Worm (Caenorhabditis elegans) whole organism, young adult: ENCODE measurements around the gene F08F8.9.

Source experiments
- B0019.2 ChIP-seq: fragments of 200-800 bp; sonication (Bioruptor generic); conservative IDR thresholded peaks from 2 replicates; pipeline ENCODE4 v1.3.6; 2022; ENCODE audit warnings: missing genetic modification reagents, missing genetic modification characterization, missing compliant biosample characterization
- B0035.1 ChIP-seq: sonication (generic microtip); optimal IDR thresholded peaks from 2 replicates; lab custom pipeline; 2016; ENCODE audit warnings: missing genetic modification characterization, mild to moderate bottlenecking, missing compliant biosample characterization, missing genotype, missing genetic modification reagents
- B0261.1 ChIP-seq: sonication (generic microtip); optimal IDR thresholded peaks from 2 replicates; lab custom pipeline; 2016; ENCODE audit warnings: mild to moderate bottlenecking, missing genetic modification characterization, moderate library complexity, missing compliant biosample characterization
- D2030.7 ChIP-seq: fragments of 200-800 bp; sonication (Bioruptor generic); IDR thresholded peaks from 2 replicates; pipeline ENCODE4 v1.3.6; 2022; ENCODE audit warnings: missing genetic modification reagents, missing genetic modification characterization, missing compliant biosample characterization
- F23B12.7 ChIP-seq: sonication (generic microtip); optimal IDR thresholded peaks from 2 replicates; lab custom pipeline; 2017; ENCODE audit warnings: missing genetic modification characterization, mild to moderate bottlenecking, missing compliant biosample characterization, antibody characterized with exemption, moderate library complexity; ENCODE audit not compliant: insufficient read depth
- F39B2.1 ChIP-seq: fragments of 200-800 bp; sonication (Bioruptor generic); IDR thresholded peaks from 2 replicates; pipeline ENCODE4 v1.3.6; 2022; ENCODE audit warnings: missing genetic modification reagents, missing genetic modification characterization, missing compliant biosample characterization
- F55B11.4 ChIP-seq: sonication (generic microtip); optimal IDR thresholded peaks from 2 replicates; lab custom pipeline; 2016; ENCODE audit warnings: missing compliant biosample characterization, missing genetic modification characterization, borderline replicate concordance; ENCODE audit not compliant: insufficient read depth
- K11D2.4 ChIP-seq: fragments of 200-800 bp; sonication (Bioruptor generic); IDR thresholded peaks from 2 replicates; pipeline ENCODE4 v1.3.6; 2022; ENCODE audit warnings: missing genetic modification reagents, missing genetic modification characterization, missing compliant biosample characterization
- K12H6.12 ChIP-seq: fragments of 200-800 bp; sonication (Bioruptor generic); optimal IDR thresholded peaks from 2 replicates; lab custom pipeline; 2018; ENCODE audit warnings: mild to moderate bottlenecking, missing genetic modification characterization, missing compliant biosample characterization
- T26A5.8 ChIP-seq: sonication (generic microtip); optimal IDR thresholded peaks from 2 replicates; lab custom pipeline; 2016; ENCODE audit warnings: missing genetic modification characterization, missing compliant biosample characterization
- Y53G8AR.9 ChIP-seq: fragments of 200-800 bp; sonication (Bioruptor generic); conservative IDR thresholded peaks from 2 replicates; pipeline ENCODE4 v1.3.6; 2022; ENCODE audit warnings: missing genetic modification reagents, missing genetic modification characterization, missing compliant biosample characterization
- Y79H2A.3 ChIP-seq: fragments of 200-800 bp; sonication (Bioruptor generic); conservative IDR thresholded peaks from 2 replicates; pipeline ENCODE4 v1.3.6; 2022; ENCODE audit warnings: missing genetic modification reagents, missing genetic modification characterization, missing compliant biosample characterization
- Y95B8A.8 ChIP-seq: fragments of 200-800 bp; sonication (Bioruptor generic); IDR thresholded peaks from 2 replicates; pipeline ENCODE4 v1.3.6; 2022; ENCODE audit warnings: missing genetic modification reagents, missing genetic modification characterization, missing compliant biosample characterization
- ZK185.1 ChIP-seq: sonication (generic microtip); optimal IDR thresholded peaks from 2 replicates; lab custom pipeline; 2016; ENCODE audit warnings: mild to moderate bottlenecking, missing genetic modification characterization, missing compliant biosample characterization; ENCODE audit not compliant: poor library complexity, severe bottlenecking
- akir-1 ChIP-seq: fragments of 200-800 bp; sonication (Bioruptor generic); optimal IDR thresholded peaks from 2 replicates; lab custom pipeline; 2018; ENCODE audit warnings: mild to moderate bottlenecking, missing genetic modification characterization, moderate library complexity, missing compliant biosample characterization
- aptf-2 ChIP-seq: fragments of 200-800 bp; sonication (Bioruptor generic); conservative IDR thresholded peaks from 2 replicates; pipeline ENCODE4 v1.3.6; 2022; ENCODE audit warnings: missing genetic modification reagents, missing genetic modification characterization, missing compliant biosample characterization
- attf-6 ChIP-seq: fragments of 200-800 bp; sonication (Bioruptor generic); IDR thresholded peaks from 2 replicates; pipeline ENCODE4 v1.3.6; 2022; ENCODE audit warnings: missing genetic modification reagents, missing genetic modification characterization, missing compliant biosample characterization
- cebp-1 ChIP-seq, 2 experiments: fragments of 200-800 bp in 1 of 2; sonication (Bioruptor generic) in 1 of 2; sonication (generic microtip) in 1 of 2; IDR thresholded peaks in 1 of 2; optimal IDR thresholded peaks in 1 of 2; 2 replicates each; pipeline versions ENCODE4 v1.3.6 to Lab custom; 2017 to 2022; ENCODE audit warnings: missing compliant biosample characterization in 2 of 2, missing genetic modification characterization in 2 of 2, mild to moderate bottlenecking in 1 of 2, missing genetic modification reagents in 1 of 2, moderate library complexity in 1 of 2
- ceh-100 ChIP-seq: fragments of 200-800 bp; sonication (Bioruptor generic); IDR thresholded peaks from 2 replicates; pipeline ENCODE4 v1.3.6; 2022; ENCODE audit warnings: missing genetic modification reagents, missing genetic modification characterization, missing compliant biosample characterization
- ceh-58 ChIP-seq: fragments of 200-800 bp; sonication (Bioruptor generic); IDR thresholded peaks from 2 replicates; pipeline ENCODE4 v1.3.6; 2022; ENCODE audit warnings: missing genetic modification characterization, missing compliant biosample characterization
- die-1 ChIP-seq: sonication (generic microtip); optimal IDR thresholded peaks from 2 replicates; lab custom pipeline; 2016; ENCODE audit warnings: missing genotype, mild to moderate bottlenecking, missing genetic modification characterization, missing compliant biosample characterization
- dpl-1 ChIP-seq: fragments of 150-350 bp; optimal IDR thresholded peaks from 2 replicates; lab custom pipeline; 2014; ENCODE audit warnings: missing biosample characterization, missing genetic modification reagents, missing genetic modification characterization
- efl-1 ChIP-seq: fragments of 150-350 bp; optimal IDR thresholded peaks from 2 replicates; lab custom pipeline; 2014; ENCODE audit warnings: missing biosample characterization, missing genetic modification reagents, missing genetic modification characterization
- egrh-3 ChIP-seq: fragments of 200-800 bp; sonication (Bioruptor generic); IDR thresholded peaks from 2 replicates; pipeline ENCODE4 v1.3.6; 2022; ENCODE audit warnings: missing genetic modification reagents, missing genetic modification characterization, missing compliant biosample characterization
- ekl-4 ChIP-seq: fragments of 200-800 bp; sonication (Bioruptor generic); IDR thresholded peaks from 2 replicates; pipeline ENCODE4 v1.3.6; 2022; ENCODE audit warnings: missing genetic modification reagents, missing genetic modification characterization, missing compliant biosample characterization
- gei-17 ChIP-seq: fragments of 200-800 bp; sonication (Bioruptor generic); optimal IDR thresholded peaks from 2 replicates; lab custom pipeline; 2018; ENCODE audit warnings: mild to moderate bottlenecking, missing genetic modification characterization, missing compliant biosample characterization
- him-1 ChIP-seq: sonication (generic microtip); optimal IDR thresholded peaks from 2 replicates; lab custom pipeline; 2016; ENCODE audit warnings: missing genotype, missing genetic modification reagents, missing genetic modification characterization, missing compliant biosample characterization
- hlh-26 ChIP-seq: fragments of 200-800 bp; sonication (Bioruptor generic); conservative IDR thresholded peaks from 2 replicates; pipeline ENCODE4 v1.3.6; 2022; ENCODE audit warnings: missing genetic modification reagents, missing genetic modification characterization, missing compliant biosample characterization
- hmg-20 ChIP-seq: fragments of 200-800 bp; sonication (Bioruptor generic); IDR thresholded peaks from 2 replicates; pipeline ENCODE4 v1.3.6; 2022; ENCODE audit warnings: missing genetic modification reagents, missing genetic modification characterization, missing compliant biosample characterization
- lag-1 ChIP-seq: fragments of 200-800 bp; sonication (Bioruptor generic); IDR thresholded peaks from 2 replicates; pipeline ENCODE4 v1.3.6; 2022; ENCODE audit warnings: missing genetic modification reagents, missing genetic modification characterization, missing compliant biosample characterization
- lin-40 ChIP-seq: sonication (generic microtip); optimal IDR thresholded peaks from 2 replicates; lab custom pipeline; 2016; ENCODE audit warnings: missing genetic modification characterization, mild to moderate bottlenecking, missing compliant biosample characterization, missing genotype, missing genetic modification reagents
- lsl-1 ChIP-seq: fragments of 200-800 bp; sonication (Bioruptor generic); optimal IDR thresholded peaks from 2 replicates; lab custom pipeline; 2018; ENCODE audit warnings: mild to moderate bottlenecking, missing genetic modification characterization, moderate library complexity, missing compliant biosample characterization
- madf-10 ChIP-seq: sonication (generic microtip); optimal IDR thresholded peaks from 2 replicates; lab custom pipeline; 2016; ENCODE audit warnings: mild to moderate bottlenecking, missing genetic modification characterization, missing compliant biosample characterization
- mel-28 ChIP-seq: sonication (generic microtip); optimal IDR thresholded peaks from 2 replicates; lab custom pipeline; 2016; ENCODE audit warnings: borderline replicate concordance, mild to moderate bottlenecking, missing genetic modification characterization, missing compliant biosample characterization
- mes-4 ChIP-seq: sonication (generic microtip); optimal IDR thresholded peaks from 2 replicates; lab custom pipeline; 2016; ENCODE audit warnings: missing genotype, missing genetic modification characterization, missing compliant biosample characterization
- nfya-1 ChIP-seq: sonication (generic microtip); optimal IDR thresholded peaks from 2 replicates; lab custom pipeline; 2017; ENCODE audit warnings: antibody characterized with exemption, missing compliant biosample characterization, missing genetic modification characterization, borderline replicate concordance; ENCODE audit not compliant: insufficient read depth
- nfya-2 ChIP-seq: fragments of 200-800 bp; sonication (Bioruptor generic); IDR thresholded peaks from 2 replicates; pipeline ENCODE4 v1.3.6; 2022; ENCODE audit warnings: missing genetic modification reagents, missing genetic modification characterization, missing compliant biosample characterization
- nhr-179 ChIP-seq: sonication (generic microtip); optimal IDR thresholded peaks from 2 replicates; lab custom pipeline; 2016; ENCODE audit warnings: mild to moderate bottlenecking, missing genetic modification characterization, missing compliant biosample characterization
- nhr-80 ChIP-seq: sonication (generic microtip); optimal IDR thresholded peaks from 2 replicates; lab custom pipeline; 2016; ENCODE audit warnings: missing genetic modification characterization, missing compliant biosample characterization
- rpc-1 ChIP-seq, 2 experiments: fragments of 150-350 bp in 1 of 2; sonication (generic microtip) in 1 of 2; optimal IDR thresholded peaks; 2 replicates each; lab custom pipeline; 2014 to 2018; ENCODE audit warnings: missing biosample characterization in 1 of 2, missing genetic modification characterization in 1 of 2, missing genetic modification reagents in 1 of 2, missing genotype in 1 of 2
- snpc-1.1 ChIP-seq: sonication (generic microtip); optimal IDR thresholded peaks from 2 replicates; lab custom pipeline; 2017; ENCODE audit warnings: missing genetic modification characterization, mild to moderate bottlenecking, missing compliant biosample characterization, antibody characterized with exemption, moderate library complexity, missing genotype, missing genetic modification reagents; ENCODE audit not compliant: insufficient read depth
- snpc-1.3 ChIP-seq: sonication (generic microtip); optimal IDR thresholded peaks from 2 replicates; lab custom pipeline; 2017; ENCODE audit warnings: missing genetic modification characterization, mild to moderate bottlenecking, missing compliant biosample characterization, antibody characterized with exemption, moderate library complexity, missing genotype, missing genetic modification reagents; ENCODE audit not compliant: insufficient read depth
- somi-1 ChIP-seq: fragments of 200-800 bp; sonication (Bioruptor generic); optimal IDR thresholded peaks from 2 replicates; lab custom pipeline; 2018; ENCODE audit warnings: mild to moderate bottlenecking, missing genetic modification characterization, missing compliant biosample characterization
- tbx-9 ChIP-seq: sonication (generic microtip); optimal IDR thresholded peaks from 2 replicates; lab custom pipeline; 2016; ENCODE audit warnings: borderline replicate concordance, missing genetic modification characterization, inconsistent platforms, missing compliant biosample characterization
- unc-130 ChIP-seq: sonication (generic microtip); optimal IDR thresholded peaks from 2 replicates; lab custom pipeline; 2016; ENCODE audit warnings: missing genetic modification reagents, missing genetic modification characterization, missing compliant biosample characterization
- zim-3 ChIP-seq: sonication (generic microtip); optimal IDR thresholded peaks from 2 replicates; lab custom pipeline; 2017; ENCODE audit warnings: mild to moderate bottlenecking, missing genetic modification characterization, moderate library complexity, missing compliant biosample characterization
- ztf-18 ChIP-seq: sonication (generic microtip); optimal IDR thresholded peaks from 2 replicates; lab custom pipeline; 2016; ENCODE audit warnings: missing genotype, mild to moderate bottlenecking, missing genetic modification characterization, missing compliant biosample characterization

F08F8.9 gene

ce11 chrIII:7336214-7336613 lies 17.6 kb downstream of the F08F8.9 start, which contains the start of gene gsp-2 (continued):
- TF ChIP-seq hmg-20 (GFP tag; lab: Robert Waterston, UW) (no peak), nfya-1 (tag; lab: Kevin White, UChicago) (no peak), ceh-100 (GFP tag; lab: Robert Waterston, UW) (0 out of 2 replicates have a peak, but pooled peaks have one; percentile 16), ekl-4 (GFP tag; lab: Robert Waterston, UW) (no peak), aptf-2 (GFP tag; lab: Robert Waterston, UW) (no peak), die-1 (tag; lab: Kevin White, UChicago) (no peak), nhr-179 (no peak), him-1 (tag; lab: Kevin White, UChicago) (no peak), B0019.2 (no peak), rpc-1 (optimal IDR thresholded peaks at IDR 0.05; lab: Kevin White, UChicago) (no peak), rpc-1 (tag; optimal IDR thresholded peaks at IDR 0.05; lab: Kevin White, UChicago) (no peak), ztf-18 (tag; lab: Kevin White, UChicago) (peak; percentile 47), F55B11.4 (tag; lab: Kevin White, UChicago) (no peak), lag-1 (GFP tag; lab: Robert Waterston, UW) (no peak), snpc-1.3 (tag; lab: Kevin White, UChicago) (no peak), ZK185.1 (tag; lab: Kevin White, UChicago) (no peak), madf-10 (tag; lab: Kevin White, UChicago) (no peak), dpl-1 (peak; percentile 13), ceh-58 (GFP tag; lab: Robert Waterston, UW) (no peak), zim-3 (no peak), somi-1 (GFP tag; lab: Kevin White, UChicago) (no peak), mes-4 (tag; lab: Kevin White, UChicago) (no peak), D2030.7 (GFP tag; lab: Robert Waterston, UW) (no peak; the same call in 1 of the 2 replicates), akir-1 (GFP tag; lab: Kevin White, UChicago) (no peak), hlh-26 (GFP tag; lab: Robert Waterston, UW) (no peak), F39B2.1 (no peak), efl-1 (GFP tag; lab: Kevin White, UChicago) (peak; percentile 67), lin-40 (tag; lab: Kevin White, UChicago) (peak; percentile 6), mel-28 (tag; lab: Kevin White, UChicago) (no peak), lsl-1 (peak; percentile 87), B0035.1 (tag; lab: Kevin White, UChicago) (no peak), nfya-2 (GFP tag; lab: Robert Waterston, UW) (no peak), Y95B8A.8 (GFP tag; lab: Robert Waterston, UW) (0 out of 2 replicates have a peak, but pooled peaks have one; percentile 39), snpc-1.1 (tag; lab: Kevin White, UChicago) (peak; percentile 27), cebp-1 (GFP tag; IDR thresholded peaks at IDR 0.05; lab: Robert Waterston, UW) (no peak), cebp-1 (tag; optimal IDR thresholded peaks at IDR 0.05; lab: Kevin White, UChicago) (peak; percentile 69), F23B12.7 (tag; lab: Kevin White, UChicago) (peak; percentile 71), tbx-9 (no peak), Y53G8AR.9 (GFP tag; lab: Robert Waterston, UW) (0 out of 2 replicates have a peak, but pooled peaks have one; percentile 15), Y79H2A.3 (GFP tag; lab: Robert Waterston, UW) (no peak), K11D2.4 (GFP tag; lab: Robert Waterston, UW) (no peak), unc-130 (GFP tag; lab: Kevin White, UChicago) (no peak), K12H6.12 (tag; lab: Kevin White, UChicago) (no peak), attf-6 (no peak), B0261.1 (tag; lab: Kevin White, UChicago) (no peak), gei-17 (no peak), egrh-3 (GFP tag; lab: Robert Waterston, UW) (peak; percentile 60; the same call in 1 of the 2 replicates), T26A5.8 (tag; lab: Kevin White, UChicago) (no peak), nhr-80 (tag; lab: Kevin White, UChicago) (peak; percentile 84)
